Worm (Caenorhabditis elegans): ENCODE measurements around the gene swan-1.
A peak's percentile ranks its signal among the peaks of the same experiment; 100 is the strongest.

swan-1 gene

DNA sequence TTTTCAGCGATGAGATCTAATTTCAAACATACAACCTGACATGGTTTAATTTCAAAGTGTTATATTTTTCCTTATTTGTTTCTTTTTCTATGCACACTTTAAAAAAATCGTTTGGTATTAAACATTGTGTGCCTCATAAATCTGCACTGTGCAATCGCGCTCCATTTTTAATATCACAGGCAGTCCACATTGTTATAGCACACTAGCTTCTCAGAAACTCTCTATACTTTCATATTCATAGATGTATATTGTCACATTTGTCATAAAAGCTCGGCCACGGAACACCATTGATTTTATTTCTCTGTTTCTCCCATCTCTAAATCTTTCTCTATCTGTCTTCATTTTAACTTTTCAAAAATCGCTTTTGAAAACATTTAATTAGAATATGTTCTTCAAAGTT, 49.7 kb downstream of the swan-1 start (continued):
- TF ChIP-seq mep-1 (tag; optimal IDR thresholded peaks at IDR 0.05) (peak; percentile 34), nhr-28 (tag; optimal IDR thresholded peaks at IDR 0.05) (no peak), sox-4 (tag; optimal IDR thresholded peaks at IDR 0.05) (no peak), pax-3 (tag; optimal IDR thresholded peaks at IDR 0.05) (no peak), elt-3 (tag; optimal IDR thresholded peaks at IDR 0.05) (no peak), fkh-4 (tag; optimal IDR thresholded peaks at IDR 0.05; ENCODE audit: borderline replicate concordance) (no peak), unc-30 (tag; optimal IDR thresholded peaks at IDR 0.05) (no peak), lsy-2 (tag; optimal IDR thresholded peaks at IDR 0.05) (peak in 1 of 2 experiments; percentile 46), fos-1 (tag; optimal IDR thresholded peaks at IDR 0.05) (no peak), unc-62 (GFP tag; optimal IDR thresholded peaks at IDR 0.05) (no peak), ces-1 (GFP tag; optimal IDR thresholded peaks at IDR 0.05) (no peak), hpl-2 (GFP tag; optimal IDR thresholded peaks at IDR 0.05) (no peak), dpl-1 (GFP tag; optimal IDR thresholded peaks at IDR 0.05) (peak in 1 of 3 experiments; percentile 51), irx-1 (tag; optimal IDR thresholded peaks at IDR 0.05) (no peak), nhr-19 (GFP tag; conservative IDR thresholded peaks at IDR 0.05) (no peak), nhr-20 (tag; optimal IDR thresholded peaks at IDR 0.05) (no peak), nhr-237 (tag; optimal IDR thresholded peaks at IDR 0.05) (no peak), snu-23 (GFP tag; optimal IDR thresholded peaks at IDR 0.05) (no peak), hlh-4 (tag; optimal IDR thresholded peaks at IDR 0.05) (no peak), sup-37 (GFP tag; optimal IDR thresholded peaks at IDR 0.05) (no peak), ceh-63 (GFP tag; optimal IDR thresholded peaks at IDR 0.05) (no peak), ets-5 (GFP tag; IDR thresholded peaks at IDR 0.05) (no peak), C04F5.9 (tag; optimal IDR thresholded peaks at IDR 0.05) (no peak), ceh-90 (tag; optimal IDR thresholded peaks at IDR 0.05) (no peak), nhr-84 (tag; optimal IDR thresholded peaks at IDR 0.05) (no peak), lin-39 (tag; optimal IDR thresholded peaks at IDR 0.05) (no peak), unc-86 (tag; optimal IDR thresholded peaks at IDR 0.05) (no peak), zag-1 (tag; optimal IDR thresholded peaks at IDR 0.05) (no peak), unc-130 (tag; optimal IDR thresholded peaks at IDR 0.05) (no peak), skn-1 (tag; optimal IDR thresholded peaks at IDR 0.05) (no peak), blmp-1 (tag; optimal IDR thresholded peaks at IDR 0.05) (no peak), nhr-71 (tag; optimal IDR thresholded peaks at IDR 0.05) (peak; percentile 16), egl-27 (tag; optimal IDR thresholded peaks at IDR 0.05) (no peak), hlh-17 (GFP tag; optimal IDR thresholded peaks at IDR 0.05; ENCODE audit: borderline replicate concordance) (no peak), grh-1 (GFP tag; IDR thresholded peaks at IDR 0.05) (no peak), aha-1 (tag; optimal IDR thresholded peaks at IDR 0.05) (no peak), ceh-8 (GFP tag; optimal IDR thresholded peaks at IDR 0.05) (no peak), efl-1 (optimal IDR thresholded peaks at IDR 0.05) (peak; percentile 25 to 29), efl-1 (GFP tag; optimal IDR thresholded peaks at IDR 0.05 in 1 of 2) (peak in 1 of 2 experiments; percentile 46), ceh-88 (GFP tag; IDR thresholded peaks at IDR 0.05) (no peak), nhr-85 (tag) (no peak), ceh-82 (tag; optimal IDR thresholded peaks at IDR 0.05) (peak in 1 of 3 experiments; percentile 15), fkh-10 (GFP tag; optimal IDR thresholded peaks at IDR 0.05) (no peak), nhr-12 (tag; optimal IDR thresholded peaks at IDR 0.05) (no peak), C16A3.4 (tag; optimal IDR thresholded peaks at IDR 0.05) (no peak), snpc-4 (tag; optimal IDR thresholded peaks at IDR 0.05) (no peak), nhr-77 (tag; optimal IDR thresholded peaks at IDR 0.05) (no peak), unc-98 (GFP tag; IDR thresholded peaks at IDR 0.05) (no peak)
